Fruit fly (Drosophila melanogaster): ENCODE results near the gene C3G.

The C3G gene

dm6 chrX:6800726-6801296, 2.6 kb downstream of the C3G start:
- TF ChIP-seq CG3919 (GFP tag; optimal IDR thresholded peaks at IDR 0.05), result peak; percentile 18
- TF ChIP-seq eg (GFP tag; IDR thresholded peaks at IDR 0.05), result 0 out of 3 replicates have a peak, but pooled peaks have one; percentile 22
- TF ChIP-seq dsx (GFP tag; optimal IDR thresholded peaks at IDR 0.05; ENCODE audit: poor library complexity, severe bottlenecking), result no peak
- TF ChIP-seq salr (GFP tag; optimal IDR thresholded peaks at IDR 0.05), result no peak
- no peak for TF ChIP-seq CG3032 (tag; optimal IDR thresholded peaks at IDR 0.05)
- no peak for TF ChIP-seq dac (GFP tag; optimal IDR thresholded peaks at IDR 0.05)
- no peak for TF ChIP-seq CG10631 (GFP tag; optimal IDR thresholded peaks at IDR 0.05)
- TF ChIP-seq CG4318 (GFP tag; optimal IDR thresholded peaks at IDR 0.05), result no peak
- TF ChIP-seq Eip93F (GFP tag; optimal IDR thresholded peaks at IDR 0.05), result no peak
- peak; percentile 43 for TF ChIP-seq Met (GFP tag; optimal IDR thresholded peaks at IDR 0.05)
- no peak for TF ChIP-seq CG6792 (GFP tag; optimal IDR thresholded peaks at IDR 0.05)
- no peak for TF ChIP-seq Blimp-1 (GFP tag; optimal IDR thresholded peaks at IDR 0.05)
- TF ChIP-seq achi (GFP tag; optimal IDR thresholded peaks at IDR 0.05), result peak; percentile 7
- no peak for TF ChIP-seq CG8119 (GFP tag; IDR thresholded peaks at IDR 0.05)
- peak; percentile 27 for TF ChIP-seq esn (GFP tag; optimal IDR thresholded peaks at IDR 0.05)
- no peak for TF ChIP-seq CG8632 (GFP tag; optimal IDR thresholded peaks at IDR 0.05)
- no peak for TF ChIP-seq CG8319 (GFP tag; optimal IDR thresholded peaks at IDR 0.05)
- no peak for TF ChIP-seq CG31627 (GFP tag; optimal IDR thresholded peaks at IDR 0.05)
- no peak for TF ChIP-seq CG1621 (tag; optimal IDR thresholded peaks at IDR 0.05)
- TF ChIP-seq CG34406 (GFP tag; optimal IDR thresholded peaks at IDR 0.05), result no peak
- TF ChIP-seq CG15336 (GFP tag; IDR thresholded peaks at IDR 0.05), result peak; percentile 33; the same call in 1 of the 2 replicates
- no peak for TF ChIP-seq CG16779 (tag; optimal IDR thresholded peaks at IDR 0.05)
- TF ChIP-seq Ets21C (GFP tag; optimal IDR thresholded peaks at IDR 0.05), result no peak
- TF ChIP-seq Smox (GFP tag; optimal IDR thresholded peaks at IDR 0.05), result peak; percentile 8
- no peak for TF ChIP-seq Hr39 (GFP tag; optimal IDR thresholded peaks at IDR 0.05)
- no peak for TF ChIP-seq topi (GFP tag; optimal IDR thresholded peaks at IDR 0.05)
- TF ChIP-seq CG6808 (GFP tag; optimal IDR thresholded peaks at IDR 0.05), result no peak
- peak; percentile 74 for TF ChIP-seq svp (GFP tag)
- TF ChIP-seq acj6 (GFP tag; optimal IDR thresholded peaks at IDR 0.05), result peak; percentile 39
- TF ChIP-seq spab (GFP tag; optimal IDR thresholded peaks at IDR 0.05), result no peak
- TF ChIP-seq fd85E (GFP tag; optimal IDR thresholded peaks at IDR 0.05), result no peak
- TF ChIP-seq CG9139 (GFP tag; optimal IDR thresholded peaks at IDR 0.05), result no peak
- no peak for TF ChIP-seq CG11902 (GFP tag; optimal IDR thresholded peaks at IDR 0.05)
- TF ChIP-seq Sox14 (GFP tag; optimal IDR thresholded peaks at IDR 0.05), result no peak
- TF ChIP-seq Hr4 (GFP tag; optimal IDR thresholded peaks at IDR 0.05), result peak; percentile 33
- peak; percentile 11 for TF ChIP-seq net (GFP tag; optimal IDR thresholded peaks at IDR 0.05)
- TF ChIP-seq cyc (GFP tag; optimal IDR thresholded peaks at IDR 0.05), result no peak
- no peak for TF ChIP-seq Sox102F (GFP tag; optimal IDR thresholded peaks at IDR 0.05)
- TF ChIP-seq CG6276 (GFP tag; optimal IDR thresholded peaks at IDR 0.05), result no peak
- no peak for TF ChIP-seq CG6854 (GFP tag; optimal IDR thresholded peaks at IDR 0.05)
- peak; percentile 1 for TF ChIP-seq lz (GFP tag; optimal IDR thresholded peaks at IDR 0.05)
- no peak for TF ChIP-seq CG7368 (GFP tag; optimal IDR thresholded peaks at IDR 0.05)
- TF ChIP-seq Hr38 (GFP tag; optimal IDR thresholded peaks at IDR 0.05), result no peak
- no peak for TF ChIP-seq CG6163 (GFP tag; IDR thresholded peaks at IDR 0.05)
- no peak for TF ChIP-seq CG10669 (GFP tag; optimal IDR thresholded peaks at IDR 0.05)
- TF ChIP-seq Ets96B (tag; optimal IDR thresholded peaks at IDR 0.05), result no peak
- no peak for TF ChIP-seq Lpt (GFP tag; optimal IDR thresholded peaks at IDR 0.05)
- TF ChIP-seq CG32006 (GFP tag; optimal IDR thresholded peaks at IDR 0.05), result peak; percentile 64
- 0 out of 2 replicates have a peak, but pooled peaks have one; percentile 10 for TF ChIP-seq CG11294 (GFP tag; IDR thresholded peaks at IDR 0.05)
- TF ChIP-seq Eip78C (GFP tag), result peak; percentile 76
- TF ChIP-seq CG11762 (GFP tag; optimal IDR thresholded peaks at IDR 0.05; ENCODE audit: insufficient read depth), result no peak
- TF ChIP-seq fkh (GFP tag; optimal IDR thresholded peaks at IDR 0.05), result peak; percentile 45

Data from whole organism, prepupa.